Fruit fly (Drosophila melanogaster) S2 (cell line): ENCODE measurements around the gene slf.
A peak's percentile ranks its signal among the peaks of the same experiment; 100 is the strongest.

ENCODE experiments used
- CG8478 ChIP-seq: fragments of >200 bp; optimal IDR thresholded peaks from 2 replicates; lab custom pipeline; 2018
- CTCF ChIP-seq, 2 experiments: fragments of >200 bp; optimal IDR thresholded peaks; 2 replicates each; lab custom pipeline; 2018

Gene slf

DNA sequence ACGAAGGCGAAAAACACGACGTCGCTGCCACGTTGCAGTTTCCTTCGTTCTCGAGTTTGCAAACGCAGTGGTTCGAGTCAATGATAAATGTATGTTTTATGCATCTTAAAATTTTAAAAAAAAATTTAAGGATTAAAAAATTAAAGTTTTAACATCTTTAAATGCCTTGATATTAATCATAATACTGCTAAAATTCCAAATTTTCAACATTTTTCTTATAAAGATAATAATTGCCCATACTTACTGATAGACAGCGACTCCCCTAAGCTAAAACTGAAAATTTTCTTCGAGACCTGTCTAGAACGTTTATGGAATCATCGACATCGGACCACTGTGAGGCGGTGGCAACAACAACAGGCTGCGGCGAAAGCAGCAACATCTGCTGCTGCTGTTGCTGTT is 19.6 kb upstream of the slf start:
- TF ChIP-seq CTCF (optimal IDR thresholded peaks at IDR 0.05; lab: Kevin White, UChicago) (no peak), CG8478 (lab: Kevin White, UChicago) (no peak)

- TF ChIP-seq CG8478 (lab: Kevin White, UChicago) (no peak), CTCF (optimal IDR thresholded peaks at IDR 0.05; lab: Kevin White, UChicago) (no peak)
These were observed 19.0 kb upstream of the slf start for dm6 chr2L:4820448-4821318.

DNA sequence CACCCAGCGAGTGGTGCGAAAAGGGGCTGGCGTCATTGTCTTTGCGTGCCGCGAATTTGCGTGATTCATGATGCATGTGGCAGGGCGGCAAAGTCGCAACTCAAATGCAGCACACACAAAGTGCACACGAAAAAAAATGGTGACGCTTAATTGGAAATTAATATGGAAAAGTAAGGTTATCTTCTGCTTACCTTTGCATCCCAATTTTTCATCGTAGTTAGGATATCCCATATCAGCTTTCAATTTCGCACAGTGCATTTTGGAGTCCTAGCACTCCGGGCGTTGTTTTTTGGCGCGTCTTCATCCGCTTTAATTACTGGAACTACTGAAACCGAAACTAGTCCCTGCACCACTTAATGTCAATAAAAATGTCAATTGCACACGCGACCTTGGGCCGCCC is 18.3 kb upstream of the slf start:
- TF ChIP-seq CG8478 (lab: Kevin White, UChicago) (no peak), CTCF (optimal IDR thresholded peaks at IDR 0.05; lab: Kevin White, UChicago) (no peak)

dm6 chr2L:4818056-4818455 is 16.3 kb upstream of the slf start, which contains the start of gene CG3225:
CG3225 (minus strand) TSS chr2L:4818245.
- TF ChIP-seq CTCF (optimal IDR thresholded peaks at IDR 0.05; lab: Kevin White, UChicago), result no peak
- no peak for TF ChIP-seq CG8478 (lab: Kevin White, UChicago)

DNA sequence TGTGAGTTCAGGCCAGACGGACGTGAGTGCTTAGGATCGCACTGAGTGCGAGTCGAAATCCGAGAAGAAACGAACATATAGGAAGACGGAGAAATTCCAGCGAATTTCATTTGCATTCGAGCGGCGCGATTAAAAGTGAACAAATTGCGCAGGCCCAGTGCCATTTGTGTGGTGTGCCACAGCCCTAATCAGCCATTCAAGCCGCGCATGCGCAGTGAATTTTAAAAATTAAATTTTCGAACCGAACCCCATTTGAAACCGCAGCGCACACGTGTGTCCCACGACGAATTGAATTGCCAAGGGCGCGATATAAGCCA is 11.3 kb upstream of the slf start:
- no peak for TF ChIP-seq CG8478 (lab: Kevin White, UChicago)
- no peak for TF ChIP-seq CTCF (optimal IDR thresholded peaks at IDR 0.05; lab: Kevin White, UChicago)

dm6 chr2L:4812261-4813022 is 10.7 kb upstream of the slf start, which contains the start of gene CG15629:
CG15629 (plus strand) TSS chr2L:4813009.
- TF ChIP-seq CG8478 (lab: Kevin White, UChicago), result no peak
- TF ChIP-seq CTCF (optimal IDR thresholded peaks at IDR 0.05; lab: Kevin White, UChicago), result no peak

DNA sequence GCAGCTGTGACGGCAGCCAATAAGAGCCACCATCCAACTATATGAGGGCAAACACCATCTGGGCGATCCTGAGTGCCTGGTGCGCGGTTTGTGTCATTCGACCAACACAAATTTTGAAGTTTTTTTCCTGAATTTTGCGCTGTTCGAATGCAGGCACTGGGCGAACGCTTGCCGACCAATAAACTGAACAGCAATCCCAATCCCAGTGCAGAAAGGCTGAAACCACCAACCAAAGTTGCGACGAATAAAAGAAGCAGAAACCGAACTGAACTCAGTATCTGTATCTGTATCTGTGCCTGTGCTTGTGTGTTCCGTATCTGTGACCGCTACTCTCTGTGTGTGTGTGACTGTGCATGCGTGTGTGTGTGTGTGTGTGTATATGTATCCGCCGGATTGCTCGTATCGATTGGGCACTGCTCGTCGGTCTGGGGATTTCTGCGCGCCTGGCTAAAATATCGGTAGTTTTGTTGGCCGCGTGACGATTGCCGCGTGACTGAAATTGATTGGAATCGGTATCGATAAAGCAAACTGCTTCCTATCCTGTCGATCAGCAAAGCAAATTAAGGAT is 9.9 kb upstream of the slf start:
- no peak for TF ChIP-seq CTCF (optimal IDR thresholded peaks at IDR 0.05; lab: Kevin White, UChicago)
- no peak for TF ChIP-seq CG8478 (lab: Kevin White, UChicago)

DNA sequence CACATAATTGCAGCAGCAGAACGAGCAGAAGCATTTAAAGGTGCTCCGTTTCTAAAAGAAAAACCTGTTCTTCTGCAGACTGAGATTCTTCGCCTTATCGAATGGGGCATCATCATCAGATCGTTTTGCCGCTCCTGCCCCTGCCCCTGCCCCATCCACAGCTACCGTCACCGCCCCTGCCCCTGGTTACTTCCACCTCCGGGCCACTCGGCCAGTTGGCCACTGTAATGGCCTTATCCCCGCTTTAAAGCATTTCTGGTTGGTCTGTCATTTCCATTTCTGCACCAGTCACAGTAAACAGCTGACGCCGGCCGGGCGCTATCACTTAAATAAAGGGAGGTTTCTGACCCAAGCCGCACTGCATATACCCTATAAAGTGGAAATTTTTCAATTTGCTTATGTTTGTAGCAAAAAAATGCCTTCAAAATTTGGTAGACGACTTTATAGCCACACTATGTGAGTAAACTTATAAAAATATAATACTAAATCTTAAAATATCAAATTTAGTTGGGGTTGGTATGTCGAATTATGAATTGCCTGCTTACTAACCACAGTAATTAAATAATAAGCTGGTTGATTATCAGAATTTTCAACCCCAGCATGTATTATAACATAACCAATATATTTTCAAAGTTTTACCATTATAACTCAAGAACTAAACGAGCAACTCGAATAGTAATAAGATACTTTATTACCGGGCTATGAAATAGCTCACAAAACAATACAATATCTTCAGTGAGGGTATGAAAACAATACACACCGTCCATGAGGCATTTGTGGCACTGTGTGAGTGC is 9.2 kb upstream of the slf start:
- TF ChIP-seq CTCF (optimal IDR thresholded peaks at IDR 0.05; lab: Kevin White, UChicago) (no peak), CG8478 (lab: Kevin White, UChicago) (no peak)

DNA sequence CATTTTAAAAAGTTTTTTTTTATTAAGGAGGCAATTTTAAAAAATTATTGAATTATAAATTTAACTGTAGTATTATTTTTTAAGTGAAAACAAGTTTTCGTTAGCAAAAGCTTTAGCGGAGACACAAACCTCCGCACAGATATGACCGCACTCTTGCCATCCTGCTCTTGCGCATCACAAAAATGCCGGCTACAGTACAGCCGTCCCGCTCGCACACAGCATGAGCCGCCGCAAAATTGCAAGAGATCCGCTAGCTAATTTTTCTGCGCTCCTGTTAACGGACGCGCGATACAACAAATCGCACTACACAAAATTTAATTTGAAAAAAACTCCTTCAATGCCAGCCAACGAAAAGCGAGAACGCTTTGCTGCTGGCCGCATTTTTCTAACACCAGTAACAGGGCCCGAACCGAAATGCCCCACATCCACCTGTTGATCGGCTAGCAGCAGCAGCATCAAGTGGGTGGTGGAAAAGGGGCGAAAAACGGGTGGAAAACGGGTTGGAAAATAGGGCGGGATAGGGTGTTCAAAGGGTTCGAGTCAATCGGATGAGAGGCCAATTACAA is 8.4 kb upstream of the slf start:
- TF ChIP-seq CG8478 (lab: Kevin White, UChicago) (no peak), CTCF (optimal IDR thresholded peaks at IDR 0.05; lab: Kevin White, UChicago) (peak in 1 of 2 experiments; percentile 23)

DNA sequence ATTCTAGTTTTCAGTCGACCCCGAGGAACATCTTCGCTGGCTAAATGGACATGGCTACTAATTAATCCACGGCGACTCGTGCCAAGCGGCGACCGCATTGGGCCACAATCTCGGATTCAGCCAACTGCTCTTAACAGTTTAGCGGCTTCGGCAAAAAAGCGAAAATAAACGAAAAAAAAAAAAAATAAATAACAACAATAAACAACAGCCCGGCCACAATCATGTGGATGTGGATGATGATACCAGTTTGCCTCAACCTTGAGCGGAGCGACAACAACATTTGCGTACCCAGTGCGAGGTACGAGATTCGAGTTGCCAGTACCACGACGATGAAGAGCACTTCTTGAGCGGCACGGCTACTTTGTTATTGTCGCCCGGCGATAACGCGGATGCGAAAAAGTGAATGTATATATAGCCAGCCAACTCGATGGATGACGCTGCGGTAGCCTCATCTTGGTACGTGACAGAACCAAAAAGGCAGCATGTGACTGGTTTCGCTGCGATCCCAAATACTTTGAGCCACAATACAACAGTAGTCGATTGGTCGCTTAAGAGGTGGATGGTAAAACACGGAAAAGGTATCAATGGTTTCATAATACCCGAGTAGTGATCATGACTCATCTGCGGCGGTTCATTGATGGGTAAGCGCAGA is 6.4 kb upstream of the slf start:
- TF ChIP-seq CTCF (optimal IDR thresholded peaks at IDR 0.05; lab: Kevin White, UChicago) (no peak), CG8478 (lab: Kevin White, UChicago) (no peak)

- no peak for TF ChIP-seq CTCF (optimal IDR thresholded peaks at IDR 0.05; lab: Kevin White, UChicago)
- no peak for TF ChIP-seq CG8478 (lab: Kevin White, UChicago)
These were observed 4.4 kb upstream of the slf start for dm6 chr2L:4806109-4806508.

- TF ChIP-seq CTCF (optimal IDR thresholded peaks at IDR 0.05; lab: Kevin White, UChicago), result no peak
- TF ChIP-seq CG8478 (lab: Kevin White, UChicago), result no peak
These were observed 1.7 kb downstream of the slf start for dm6 chr2L:4800033-4800432.

DNA sequence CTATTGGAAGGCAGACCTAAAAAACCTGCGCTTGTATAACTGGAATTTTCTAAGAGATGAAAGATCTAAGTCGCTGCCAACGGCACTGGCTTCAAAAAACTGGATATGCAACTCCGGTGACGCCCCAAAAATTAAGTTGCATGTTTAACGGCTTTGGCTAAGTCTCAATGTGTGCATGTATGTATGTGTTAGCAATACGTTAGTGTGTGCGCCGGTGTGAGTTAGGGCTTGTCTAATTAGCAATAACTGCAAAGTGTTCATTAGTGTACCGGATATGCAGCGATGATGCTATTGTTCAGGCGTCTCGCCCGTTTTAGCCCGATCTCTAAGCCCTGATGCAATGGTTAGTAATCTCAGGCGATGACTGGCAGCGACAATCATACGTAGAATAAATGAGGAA is 2.8 kb downstream of the slf start:
- TF ChIP-seq CTCF (optimal IDR thresholded peaks at IDR 0.05; lab: Kevin White, UChicago), result no peak
- TF ChIP-seq CG8478 (lab: Kevin White, UChicago), result no peak
